ENCODE assay signal across 3 worm cellular contexts in genomic region chrV:9444618-9445017, ce11.
A peak's percentile ranks its signal among the peaks of the same experiment; 100 is the strongest.
TF ChIP-seq lines count a peak whose summit lies in the region.

No protein-coding gene starts in this region.

TF ChIP-seq in whole organism, L1 larva, 84 proteins besides CTCF, POLR2A, EP300 and RAD21:
- TF ChIP-seq jun-1 (tag; optimal IDR thresholded peaks at IDR 0.05; lab: Kevin White, UChicago) (no peak), mdl-1 (tag; optimal IDR thresholded peaks at IDR 0.05; lab: Kevin White, UChicago) (no peak), nhr-19 (GFP tag; conservative IDR thresholded peaks at IDR 0.05; lab: Robert Waterston, UW) (no peak), ceh-82 (tag; optimal IDR thresholded peaks at IDR 0.05; lab: Kevin White, UChicago) (no peak), blmp-1 (tag; optimal IDR thresholded peaks at IDR 0.05; lab: Kevin White, UChicago) (peak; percentile 59), nhr-85 (tag; lab: Kevin White, UChicago) (peak; percentile 80)

TF ChIP-seq in whole organism, L2 larva, 48 proteins besides CTCF, POLR2A, EP300 and RAD21:
- no peak for TF ChIP-seq ZK546.5 (tag; optimal IDR thresholded peaks at IDR 0.05; lab: Kevin White, UChicago)
- TF ChIP-seq nhr-10 (tag; optimal IDR thresholded peaks at IDR 0.05; lab: Kevin White, UChicago), result no peak
- peak; percentile 2 for TF ChIP-seq nhr-25 (tag; optimal IDR thresholded peaks at IDR 0.05; lab: Kevin White, UChicago)

TF ChIP-seq in whole organism, L3 larva, 47 proteins besides CTCF, POLR2A, EP300 and RAD21:
- TF ChIP-seq ceh-9 (tag; optimal IDR thresholded peaks at IDR 0.05; lab: Kevin White, UChicago), result no peak
- peak; percentile 27 for TF ChIP-seq nhr-25 (tag; optimal IDR thresholded peaks at IDR 0.05; lab: Kevin White, UChicago)
- peak; percentile 75 for TF ChIP-seq nhr-23 (tag; optimal IDR thresholded peaks at IDR 0.05; lab: Kevin White, UChicago)

Comparison
In these comparisons a context has a peak if more than half of its experiments do, and no peak if none do; other contexts are left out.
1. Of the 22 proteins assayed by ChIP-seq in both whole organism, L1 larva and whole organism, L2 larva: peak only in whole organism, L1 larva: blmp-1; only in whole organism, L2 larva: none; in both: none; in neither: 21.